Fruit fly (Drosophila melanogaster) whole organism, pupa: Measurements from ENCODE around the gene Cp18.

Experiments used
- CG10348 ChIP-seq: fragments of 200-800 bp; sonication (Bioruptor generic); IDR thresholded peaks from 2 replicates; pipeline ENCODE4 v1.3.6; 2022; ENCODE audit warnings: missing biosample characterization, missing genetic modification characterization
- CG12605 ChIP-seq: fragments of 200-800 bp; sonication (Bioruptor generic); IDR thresholded peaks from 2 replicates; pipeline ENCODE4 v1.3.6; 2022; ENCODE audit warnings: missing biosample characterization, missing genetic modification characterization
- CG13204 ChIP-seq: fragments of 200-800 bp; sonication (Bioruptor generic); optimal IDR thresholded peaks from 2 replicates; lab custom pipeline; 2018; ENCODE audit warnings: missing biosample characterization, mild to moderate bottlenecking, missing genetic modification characterization, moderate library complexity
- CG15710 ChIP-seq: fragments of 200-800 bp; sonication (Bioruptor generic); optimal IDR thresholded peaks from 2 replicates; lab custom pipeline; 2018; ENCODE audit warnings: missing biosample characterization, mild to moderate bottlenecking, missing genetic modification characterization, moderate library complexity
- CG32121 ChIP-seq: fragments of 200-800 bp; sonication (Bioruptor generic); IDR thresholded peaks from 2 replicates; pipeline ENCODE4 v1.3.6; 2022; ENCODE audit warnings: missing biosample characterization, missing genetic modification characterization
- CG34367 ChIP-seq: fragments of 200-800 bp; sonication (Bioruptor generic); optimal IDR thresholded peaks from 2 replicates; lab custom pipeline; 2018; ENCODE audit warnings: missing biosample characterization, mild to moderate bottlenecking, missing genetic modification characterization
- CG8159 ChIP-seq: fragments of 200-800 bp; sonication (Bioruptor generic); optimal IDR thresholded peaks from 3 replicates; lab custom pipeline; 2018; ENCODE audit warnings: missing biosample characterization, mild to moderate bottlenecking, missing genetic modification characterization, moderate library complexity
- CG8301 ChIP-seq: fragments of 200-800 bp; sonication (Bioruptor generic); optimal IDR thresholded peaks from 2 replicates; lab custom pipeline; 2018; ENCODE audit warnings: missing biosample characterization, mild to moderate bottlenecking, missing genetic modification characterization
- D1 ChIP-seq: fragments of 200-800 bp; sonication (Bioruptor generic); optimal IDR thresholded peaks from 2 replicates; lab custom pipeline; 2018; ENCODE audit warnings: missing biosample characterization, mild to moderate bottlenecking, missing genetic modification characterization, moderate library complexity
- EcR ChIP-seq: fragments of 200-800 bp; sonication (Bioruptor generic); optimal IDR thresholded peaks from 3 replicates; lab custom pipeline; 2019; ENCODE audit warnings: missing biosample characterization, missing genetic modification characterization, mild to moderate bottlenecking, moderate library complexity, missing genetic modification reagents
- Ets98B ChIP-seq: fragments of 200-800 bp; sonication (Bioruptor generic); IDR thresholded peaks from 2 replicates; pipeline ENCODE4 v1.3.6; 2022; ENCODE audit warnings: missing biosample characterization, missing genetic modification characterization
- rn ChIP-seq: fragments of 200-800 bp; sonication (Bioruptor generic); IDR thresholded peaks from 2 replicates; pipeline ENCODE4 v1.3.6; 2022; ENCODE audit warnings: missing biosample characterization, missing genetic modification characterization

DNA sequence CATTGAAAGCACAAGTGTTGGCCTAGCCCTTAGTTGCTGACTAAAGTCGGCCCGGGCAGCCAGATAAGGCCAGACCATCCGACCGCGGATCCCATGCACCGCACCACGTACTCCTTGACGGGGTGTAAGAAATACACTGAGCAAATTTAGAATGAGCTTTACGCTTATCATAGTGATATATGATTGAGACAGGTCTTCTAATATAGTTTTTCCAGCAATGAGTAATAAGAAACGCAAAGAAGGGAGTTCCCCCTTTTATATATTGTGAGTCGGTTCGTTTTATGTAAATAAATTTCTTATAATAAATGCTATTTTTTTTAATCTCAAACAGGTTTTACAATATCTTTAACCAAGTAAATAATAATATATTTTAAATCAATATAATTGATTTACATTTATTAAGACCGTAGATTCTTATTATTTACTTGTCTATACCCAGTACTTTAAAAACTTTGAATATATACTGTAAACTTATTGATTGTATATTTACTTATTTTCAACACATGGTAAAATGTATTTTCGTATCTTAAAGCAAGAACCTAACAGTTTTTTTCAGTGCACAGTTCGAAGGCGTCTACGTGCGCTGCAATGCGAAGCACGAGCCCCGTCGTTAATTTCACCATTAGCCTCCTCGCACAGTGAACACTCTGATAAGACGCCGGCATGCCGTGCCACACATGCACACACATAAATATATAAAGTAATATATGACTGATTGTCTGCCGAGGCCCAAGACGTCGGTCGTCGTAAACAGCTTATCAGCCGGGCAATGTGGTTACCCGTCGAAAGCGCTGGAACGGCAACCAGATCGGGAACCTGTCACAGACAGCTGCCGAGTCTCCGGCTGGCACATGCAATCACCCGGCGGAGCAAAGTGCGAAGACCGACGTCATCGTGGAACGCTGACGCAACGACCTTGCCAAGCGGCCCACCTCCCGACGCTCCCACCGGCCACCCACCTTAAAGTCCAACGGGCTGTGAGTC, 34.4 kb upstream of the Cp18 start:
- TF ChIP-seq rn (GFP tag; lab: Robert Waterston, UW) (0 out of 2 replicates have a peak, but pooled peaks have one; percentile 11), D1 (tag; lab: Kevin White, UChicago) (peak; percentile 26), Ets98B (GFP tag; lab: Robert Waterston, UW) (peak; percentile 48), CG8301 (tag; lab: Kevin White, UChicago) (peak; percentile 11), CG15710 (tag; lab: Kevin White, UChicago) (peak; percentile 50), CG13204 (GFP tag; lab: Kevin White, UChicago) (peak; percentile 64), CG8159 (peak; percentile 59), CG32121 (GFP tag; lab: Robert Waterston, UW) (no peak), EcR (GFP tag; lab: Kevin White, UChicago) (peak; percentile 75), CG34367 (tag; lab: Kevin White, UChicago) (peak; percentile 8), CG10348 (GFP tag; lab: Robert Waterston, UW) (no peak), CG12605 (GFP tag; lab: Robert Waterston, UW) (peak; percentile 46)
